Fruit fly (Drosophila melanogaster): ENCODE measurements around the gene CG8475.

CG8475 gene

DNA sequence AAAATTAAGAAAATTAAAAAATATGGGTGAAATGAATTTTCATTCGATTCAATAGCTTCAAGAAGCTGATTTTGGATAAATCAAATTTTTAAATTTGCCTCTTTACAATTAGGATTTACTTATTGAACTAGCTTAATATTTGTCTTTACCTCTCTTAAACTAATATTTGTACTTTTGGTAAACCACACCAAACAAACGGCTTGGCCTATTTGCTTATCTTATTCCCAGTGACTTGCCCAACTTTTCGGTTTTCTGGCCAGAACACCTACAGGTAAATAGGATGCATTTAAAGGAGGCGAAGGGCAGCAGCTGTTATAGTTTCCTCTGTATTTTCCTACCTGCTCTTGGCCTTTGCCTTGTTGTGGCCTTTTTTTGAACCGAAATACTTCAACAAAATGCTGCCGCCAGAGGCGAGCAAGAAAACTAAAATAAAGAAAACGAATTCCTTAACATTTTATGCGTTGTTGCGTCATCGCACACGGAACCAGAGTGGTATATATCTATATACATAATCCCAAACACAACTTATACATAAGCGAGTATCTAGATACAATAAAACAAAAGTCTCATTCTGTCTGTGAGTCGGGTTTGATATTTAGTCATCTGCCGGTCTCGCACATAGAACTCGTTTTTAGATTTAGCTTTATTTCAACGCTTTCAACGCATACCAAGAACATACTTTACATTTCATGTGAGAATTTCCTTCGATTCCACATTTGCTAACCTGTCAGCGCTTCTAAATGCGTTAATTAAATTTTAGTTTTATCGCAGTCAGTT is 30.7 kb downstream of the CG8475 start (continued):
- TF ChIP-seq CG3838 (GFP tag; optimal IDR thresholded peaks at IDR 0.05) (no peak), Max (GFP tag; optimal IDR thresholded peaks at IDR 0.05) (no peak), Abd-B (GFP tag; optimal IDR thresholded peaks at IDR 0.05) (no peak), CG33557 (GFP tag; optimal IDR thresholded peaks at IDR 0.05) (peak; percentile 57), CG7745 (tag; optimal IDR thresholded peaks at IDR 0.05) (peak; percentile 68), ssp (GFP tag; IDR thresholded peaks at IDR 0.05) (no peak), Antp (GFP tag; optimal IDR thresholded peaks at IDR 0.05) (no peak), ci (GFP tag; IDR thresholded peaks at IDR 0.05) (no peak), CG16813 (GFP tag; IDR thresholded peaks at IDR 0.05; ENCODE audit: partially characterized antibody) (no peak), CG18619 (GFP tag; optimal IDR thresholded peaks at IDR 0.05) (no peak), vnd (GFP tag; IDR thresholded peaks at IDR 0.05; ENCODE audit: partially characterized antibody) (no peak), CG7357 (GFP tag; IDR thresholded peaks at IDR 0.05) (no peak), tll (GFP tag; optimal IDR thresholded peaks at IDR 0.05) (peak in 1 of 2 experiments; percentile 99), CG15269 (tag; optimal IDR thresholded peaks at IDR 0.05) (peak; percentile 1), Neu2 (GFP tag; optimal IDR thresholded peaks at IDR 0.05; ENCODE audit: borderline replicate concordance) (no peak), CG10147 (GFP tag; optimal IDR thresholded peaks at IDR 0.05) (no peak), CG12744 (GFP tag; optimal IDR thresholded peaks at IDR 0.05) (peak; percentile 10), unpg (GFP tag; optimal IDR thresholded peaks at IDR 0.05) (peak; percentile 13), CG7928 (GFP tag; optimal IDR thresholded peaks at IDR 0.05) (no peak), gsb-n (tag; optimal IDR thresholded peaks at IDR 0.05) (peak; percentile 10), CoRest (tag; optimal IDR thresholded peaks at IDR 0.05) (peak; percentile 1), CG1529 (GFP tag; optimal IDR thresholded peaks at IDR 0.05) (no peak), gfzf (GFP tag; optimal IDR thresholded peaks at IDR 0.05) (no peak), CG10267 (tag; optimal IDR thresholded peaks at IDR 0.05) (peak; percentile 35), bsh (GFP tag; optimal IDR thresholded peaks at IDR 0.05) (peak in 1 of 2 experiments; percentile 27), ac (GFP tag; optimal IDR thresholded peaks at IDR 0.05) (peak; percentile 86), CG4707 (GFP tag; optimal IDR thresholded peaks at IDR 0.05) (no peak), CG13123 (GFP tag; optimal IDR thresholded peaks at IDR 0.05) (no peak), CG8290 (GFP tag; optimal IDR thresholded peaks at IDR 0.05) (no peak), CG8290 (tag; optimal IDR thresholded peaks at IDR 0.05) (peak in 1 of 2 experiments; percentile 27), fd102C (GFP tag; optimal IDR thresholded peaks at IDR 0.05) (peak; percentile 84), nau (GFP tag; optimal IDR thresholded peaks at IDR 0.05) (peak; percentile 10), Mrtf (GFP tag; IDR thresholded peaks at IDR 0.05) (no peak), Sry-β (GFP tag; optimal IDR thresholded peaks at IDR 0.05) (no peak), CG1603 (tag; optimal IDR thresholded peaks at IDR 0.05) (peak; percentile 19), Kr (GFP tag; optimal IDR thresholded peaks at IDR 0.05) (peak; percentile 47), dimm (GFP tag; IDR thresholded peaks at IDR 0.05) (no peak), jumu (GFP tag; optimal IDR thresholded peaks at IDR 0.05) (no peak), wek (GFP tag; optimal IDR thresholded peaks at IDR 0.05) (no peak), ems (GFP tag; optimal IDR thresholded peaks at IDR 0.05) (no peak), org-1 (GFP tag; optimal IDR thresholded peaks at IDR 0.05) (peak; percentile 13), CG3065 (GFP tag; optimal IDR thresholded peaks at IDR 0.05) (no peak), Lpt (GFP tag; optimal IDR thresholded peaks at IDR 0.05) (no peak), nom (GFP tag; optimal IDR thresholded peaks at IDR 0.05) (no peak), slou (GFP tag; optimal IDR thresholded peaks at IDR 0.05) (no peak), CG8924 (tag; optimal IDR thresholded peaks at IDR 0.05) (peak; percentile 55), sens (GFP tag) (peak; percentile 77), CG9437 (GFP tag; optimal IDR thresholded peaks at IDR 0.05) (no peak), CG2202 (tag; optimal IDR thresholded peaks at IDR 0.05) (peak; percentile 12)
